Worm (Caenorhabditis elegans) whole organism, L1 larva: Measurements from ENCODE around the gene metl-9.
A peak's percentile ranks its signal among the peaks of the same experiment; 100 is the strongest.

ENCODE experiments used
- C04F5.9 ChIP-seq: sonication (generic microtip); optimal IDR thresholded peaks from 2 replicates; lab custom pipeline; 2016; ENCODE audit warnings: missing genetic modification characterization, missing compliant biosample characterization
- F16B12.6 ChIP-seq: fragments of 150-350 bp; optimal IDR thresholded peaks from 2 replicates; lab custom pipeline; 2014; ENCODE audit warnings: missing biosample characterization, missing genetic modification characterization
- ceh-8 ChIP-seq: fragments of 200-800 bp; sonication (Bioruptor generic); optimal IDR thresholded peaks from 2 replicates; lab custom pipeline; 2018; ENCODE audit warnings: mild to moderate bottlenecking, missing genetic modification characterization, moderate library complexity, missing compliant biosample characterization
- ceh-82 ChIP-seq, 3 experiments: fragments of 150-350 bp in 1 of 3; sonication (generic microtip) in 2 of 3; optimal IDR thresholded peaks; 2 replicates each; lab custom pipeline; 2014 to 2017; ENCODE audit warnings: missing biosample characterization in 3 of 3, missing genetic modification characterization in 3 of 3
- ceh-88 ChIP-seq: fragments of 200-800 bp; sonication (Bioruptor generic); IDR thresholded peaks from 2 replicates; pipeline ENCODE4 v1.3.6; 2022; ENCODE audit warnings: missing genetic modification characterization, missing compliant biosample characterization
- ces-1 ChIP-seq: fragments of 150-350 bp; optimal IDR thresholded peaks from 2 replicates; lab custom pipeline; 2014; ENCODE audit warnings: missing biosample characterization, missing genetic modification reagents, missing genetic modification characterization
- dsc-1 ChIP-seq: sonication (generic microtip); optimal IDR thresholded peaks from 2 replicates; lab custom pipeline; 2016; ENCODE audit warnings: mild to moderate bottlenecking, missing genetic modification characterization, missing compliant biosample characterization
- efl-1 ChIP-seq, 4 experiments: fragments of 150-350 bp; optimal IDR thresholded peaks in 3 of 4; peaks in 1 of 4; 1 replicate in 1 of 4; 2 replicates in 3 of 4; lab custom pipeline; 2014; ENCODE audit warnings: missing biosample characterization in 2 of 4, missing genetic modification characterization in 2 of 4, missing genetic modification reagents in 2 of 4
- egl-13 ChIP-seq: sonication (generic microtip); optimal IDR thresholded peaks from 2 replicates; lab custom pipeline; 2016; ENCODE audit warnings: missing genotype, missing genetic modification reagents, missing genetic modification characterization, missing compliant biosample characterization
- elt-2 ChIP-seq: sonication (generic microtip); optimal IDR thresholded peaks from 2 replicates; lab custom pipeline; 2016; ENCODE audit warnings: missing genetic modification characterization, mild to moderate bottlenecking, inconsistent platforms, missing compliant biosample characterization, missing genetic modification reagents
- elt-3 ChIP-seq, 6 experiments: fragments of 150-350 bp in 1 of 6; sonication (generic microtip); optimal IDR thresholded peaks; 2 replicates each; lab custom pipeline; 2017 to 2018; ENCODE audit warnings: missing biosample characterization in 6 of 6, missing genetic modification characterization in 6 of 6, inconsistent platforms in 1 of 6
- ets-5 ChIP-seq: fragments of 200-800 bp; sonication (Bioruptor generic); IDR thresholded peaks from 2 replicates; pipeline ENCODE4 v1.3.6; 2022; ENCODE audit warnings: missing genetic modification characterization, missing compliant biosample characterization
- fkh-4 ChIP-seq: sonication (generic microtip); optimal IDR thresholded peaks from 2 replicates; lab custom pipeline; 2016; ENCODE audit warnings: missing compliant biosample characterization, missing genetic modification characterization, borderline replicate concordance
- fkh-8 ChIP-seq: sonication (generic microtip); optimal IDR thresholded peaks from 2 replicates; lab custom pipeline; 2016; ENCODE audit warnings: mild to moderate bottlenecking, missing genetic modification characterization, missing compliant biosample characterization
- fos-1 ChIP-seq: fragments of 150-350 bp; optimal IDR thresholded peaks from 2 replicates; lab custom pipeline; 2014; ENCODE audit warnings: missing biosample characterization, missing genetic modification characterization
- grh-1 ChIP-seq: fragments of 200-800 bp; sonication (Bioruptor generic); IDR thresholded peaks from 2 replicates; pipeline ENCODE4 v1.3.6; 2022; ENCODE audit warnings: missing genetic modification reagents, missing genetic modification characterization, missing compliant biosample characterization
- hpl-2 ChIP-seq: fragments of 150-350 bp; optimal IDR thresholded peaks from 2 replicates; lab custom pipeline; 2014; ENCODE audit warnings: missing biosample characterization, missing genetic modification reagents, missing genetic modification characterization
- irx-1 ChIP-seq: sonication (generic microtip); optimal IDR thresholded peaks from 2 replicates; lab custom pipeline; 2016; ENCODE audit warnings: missing genetic modification characterization, missing compliant biosample characterization
- jun-1 ChIP-seq: fragments of 150-350 bp; optimal IDR thresholded peaks from 2 replicates; lab custom pipeline; 2014; ENCODE audit warnings: missing biosample characterization, missing genetic modification reagents, missing genetic modification characterization
- lin-13 ChIP-seq: fragments of 150-350 bp; optimal IDR thresholded peaks from 2 replicates; lab custom pipeline; 2014; ENCODE audit warnings: missing biosample characterization, missing genetic modification reagents, missing genetic modification characterization
- lin-14 ChIP-seq: fragments of 200-800 bp; sonication (Bioruptor generic); optimal IDR thresholded peaks from 2 replicates; lab custom pipeline; 2018; ENCODE audit warnings: mild to moderate bottlenecking, missing genetic modification characterization, moderate library complexity, missing compliant biosample characterization
- mdl-1 ChIP-seq, 2 experiments: fragments of 150-350 bp; optimal IDR thresholded peaks; 2 replicates each; lab custom pipeline; 2014 to 2017; ENCODE audit warnings: missing biosample characterization in 2 of 2, missing genetic modification characterization in 2 of 2, inconsistent platforms in 1 of 2
- nhr-20 ChIP-seq: sonication (generic microtip); optimal IDR thresholded peaks from 2 replicates; lab custom pipeline; 2016; ENCODE audit warnings: mild to moderate bottlenecking, missing genetic modification characterization, missing compliant biosample characterization
- nhr-47 ChIP-seq: sonication (generic microtip); optimal IDR thresholded peaks from 2 replicates; lab custom pipeline; 2016; ENCODE audit warnings: mild to moderate bottlenecking, missing genetic modification characterization, moderate library complexity, missing compliant biosample characterization
- nhr-71 ChIP-seq: sonication (generic microtip); optimal IDR thresholded peaks from 2 replicates; lab custom pipeline; 2016; ENCODE audit warnings: mild to moderate bottlenecking, missing genetic modification characterization, moderate library complexity, missing compliant biosample characterization
- nhr-77 ChIP-seq: fragments of 150-350 bp; optimal IDR thresholded peaks from 2 replicates; lab custom pipeline; 2014; ENCODE audit warnings: missing biosample characterization, missing genetic modification characterization
- nhr-85 ChIP-seq: sonication (generic microtip); peaks from one replicate; lab custom pipeline; 2016; ENCODE audit warnings: missing genetic modification characterization, inconsistent platforms, missing compliant biosample characterization
- pag-3 ChIP-seq: sonication (generic microtip); optimal IDR thresholded peaks from 2 replicates; lab custom pipeline; 2017; ENCODE audit warnings: missing genetic modification characterization, mild to moderate bottlenecking, missing compliant biosample characterization, antibody characterized with exemption, borderline replicate concordance; ENCODE audit not compliant: insufficient read depth
- rnt-1 ChIP-seq: sonication (generic microtip); optimal IDR thresholded peaks from 2 replicates; lab custom pipeline; 2016; ENCODE audit warnings: mild to moderate bottlenecking, missing genetic modification characterization, moderate library complexity, missing compliant biosample characterization
- snu-23 ChIP-seq: sonication (generic microtip); optimal IDR thresholded peaks from 2 replicates; lab custom pipeline; 2016; ENCODE audit warnings: missing genetic modification characterization, missing compliant biosample characterization
- sox-4 ChIP-seq: sonication (generic microtip); optimal IDR thresholded peaks from 2 replicates; lab custom pipeline; 2016; ENCODE audit warnings: missing genetic modification characterization, missing compliant biosample characterization
- swsn-7 ChIP-seq: sonication (generic microtip); optimal IDR thresholded peaks from 2 replicates; lab custom pipeline; 2016; ENCODE audit warnings: missing genetic modification characterization, missing compliant biosample characterization
- tlp-1 ChIP-seq: fragments of 150-350 bp; optimal IDR thresholded peaks from 2 replicates; lab custom pipeline; 2014; ENCODE audit warnings: missing biosample characterization, missing genetic modification characterization
- unc-130 ChIP-seq: fragments of 150-350 bp; optimal IDR thresholded peaks from 2 replicates; lab custom pipeline; 2017; ENCODE audit warnings: missing biosample characterization, missing genetic modification characterization, inconsistent platforms
- unc-62 ChIP-seq: fragments of 150-350 bp; optimal IDR thresholded peaks from 2 replicates; lab custom pipeline; 2014; ENCODE audit warnings: missing biosample characterization, missing genetic modification reagents, missing genetic modification characterization
- xbp-1 ChIP-seq: sonication (generic microtip); optimal IDR thresholded peaks from 2 replicates; lab custom pipeline; 2016; ENCODE audit warnings: missing genetic modification characterization, missing compliant biosample characterization
- zag-1 ChIP-seq: fragments of 150-350 bp; optimal IDR thresholded peaks from 2 replicates; lab custom pipeline; 2014; ENCODE audit warnings: missing biosample characterization, missing genetic modification characterization
- ztf-4 ChIP-seq: fragments of 150-350 bp; optimal IDR thresholded peaks from 2 replicates; lab custom pipeline; 2014; ENCODE audit warnings: missing biosample characterization, missing genetic modification characterization

metl-9 gene

ce11 chrX:5162755-5163154 lies 16.2 kb downstream of the metl-9 start, which contains the start of gene EGAP5.1:
TSS of gene EGAP5.1 (plus strand) at chrX:5163055.
- TF ChIP-seq nhr-47 (no peak), F16B12.6 (tag; lab: Kevin White, UChicago) (no peak), egl-13 (no peak), fos-1 (tag; lab: Kevin White, UChicago) (no peak), unc-62 (no peak), snu-23 (no peak), jun-1 (tag; lab: Kevin White, UChicago) (no peak), efl-1 (optimal IDR thresholded peaks at IDR 0.05; lab: Kevin White, UChicago) (no peak), efl-1 (GFP tag; optimal IDR thresholded peaks at IDR 0.05 in 1 of 2; lab: Kevin White, UChicago) (no peak), lin-13 (GFP tag; lab: Kevin White, UChicago) (no peak), fkh-4 (tag; lab: Kevin White, UChicago) (no peak), lin-14 (no peak), mdl-1 (tag; optimal IDR thresholded peaks at IDR 0.05; lab: Kevin White, UChicago) (no peak), tlp-1 (tag; lab: Kevin White, UChicago) (no peak), ceh-8 (no peak), ets-5 (no peak), ceh-88 (no peak), irx-1 (tag; lab: Kevin White, UChicago) (no peak)

ce11 chrX:5159645-5160044 lies 19.3 kb downstream of the metl-9 start, which contains the start of gene C31H2.4:
TSS of gene C31H2.4 (minus strand) at chrX:5159663.
- TF ChIP-seq egl-13 (no peak), lin-13 (GFP tag; lab: Kevin White, UChicago) (no peak), nhr-77 (tag; lab: Kevin White, UChicago) (no peak), nhr-85 (tag; lab: Kevin White, UChicago) (peak; percentile 64), ceh-88 (no peak), pag-3 (tag; lab: Kevin White, UChicago) (no peak), xbp-1 (tag; lab: Kevin White, UChicago) (no peak), efl-1 (optimal IDR thresholded peaks at IDR 0.05; lab: Kevin White, UChicago) (no peak), efl-1 (GFP tag; optimal IDR thresholded peaks at IDR 0.05 in 1 of 2; lab: Kevin White, UChicago) (peak in 1 of 2 experiments; percentile 12), unc-130 (tag; lab: Kevin White, UChicago) (no peak), elt-2 (tag; lab: Kevin White, UChicago) (peak; percentile 23), zag-1 (tag; lab: Kevin White, UChicago) (no peak), elt-3 (tag; optimal IDR thresholded peaks at IDR 0.05; lab: Kevin White, UChicago) (peak in 1 of 6 experiments; percentile 33), nhr-20 (tag; lab: Kevin White, UChicago) (no peak)

ce11 chrX:5154278-5154677 lies 24.7 kb downstream of the metl-9 start, which contains the start of gene C31H2.3:
TSS of gene C31H2.3 (minus strand) at chrX:5154378.
- TF ChIP-seq ets-5: no peak
- no peak for TF ChIP-seq tlp-1 (tag; lab: Kevin White, UChicago)
- no peak for TF ChIP-seq ceh-82 (tag; optimal IDR thresholded peaks at IDR 0.05; lab: Kevin White, UChicago)
- TF ChIP-seq nhr-85 (tag; lab: Kevin White, UChicago): no peak
- TF ChIP-seq egl-13: no peak
- TF ChIP-seq ztf-4 (tag; lab: Kevin White, UChicago): no peak
- TF ChIP-seq grh-1 (GFP tag; lab: Robert Waterston, UW): no peak
- TF ChIP-seq ces-1: no peak
- no peak for TF ChIP-seq hpl-2 (GFP tag; lab: Kevin White, UChicago)
- TF ChIP-seq C04F5.9: no peak
- TF ChIP-seq irx-1 (tag; lab: Kevin White, UChicago): no peak
- no peak for TF ChIP-seq rnt-1 (tag; lab: Kevin White, UChicago)
- TF ChIP-seq swsn-7 (tag; lab: Kevin White, UChicago): no peak
- no peak for TF ChIP-seq unc-130 (tag; lab: Kevin White, UChicago)
- TF ChIP-seq, all 84 proteins: peak for 0

ce11 chrX:5152931-5153330 lies 26.0 kb downstream of the metl-9 start:
- TF ChIP-seq nhr-71 (peak; percentile 37), fkh-8 (peak; percentile 56), dsc-1 (tag; lab: Kevin White, UChicago) (peak; percentile 68), F16B12.6 (tag; lab: Kevin White, UChicago) (no peak), nhr-47 (peak; percentile 21), sox-4 (tag; lab: Kevin White, UChicago) (peak; percentile 34)
